Worm (Caenorhabditis elegans) whole organism, L4 larva: ENCODE results near the gene ZK177.2.

Experiments
- nhr-11 ChIP-seq: fragments of 150-350 bp; optimal IDR thresholded peaks from 2 replicates; lab custom pipeline; 2014; ENCODE audit warnings: missing biosample characterization, missing genetic modification characterization
- skn-1 ChIP-seq: fragments of 150-350 bp; optimal IDR thresholded peaks from 2 replicates; lab custom pipeline; 2014; ENCODE audit warnings: missing biosample characterization, missing genetic modification characterization
- unc-62 ChIP-seq, 3 experiments: fragments of 150-350 bp in 1 of 3; sonication (generic microtip); optimal IDR thresholded peaks in 2 of 3; peaks in 1 of 3; 1 replicate in 1 of 3; 2 replicates in 2 of 3; lab custom pipeline; 2014 to 2017; ENCODE audit warnings: missing biosample characterization in 3 of 3, missing genetic modification characterization in 3 of 3, missing genetic modification reagents in 3 of 3, missing genotype in 1 of 3

DNA sequence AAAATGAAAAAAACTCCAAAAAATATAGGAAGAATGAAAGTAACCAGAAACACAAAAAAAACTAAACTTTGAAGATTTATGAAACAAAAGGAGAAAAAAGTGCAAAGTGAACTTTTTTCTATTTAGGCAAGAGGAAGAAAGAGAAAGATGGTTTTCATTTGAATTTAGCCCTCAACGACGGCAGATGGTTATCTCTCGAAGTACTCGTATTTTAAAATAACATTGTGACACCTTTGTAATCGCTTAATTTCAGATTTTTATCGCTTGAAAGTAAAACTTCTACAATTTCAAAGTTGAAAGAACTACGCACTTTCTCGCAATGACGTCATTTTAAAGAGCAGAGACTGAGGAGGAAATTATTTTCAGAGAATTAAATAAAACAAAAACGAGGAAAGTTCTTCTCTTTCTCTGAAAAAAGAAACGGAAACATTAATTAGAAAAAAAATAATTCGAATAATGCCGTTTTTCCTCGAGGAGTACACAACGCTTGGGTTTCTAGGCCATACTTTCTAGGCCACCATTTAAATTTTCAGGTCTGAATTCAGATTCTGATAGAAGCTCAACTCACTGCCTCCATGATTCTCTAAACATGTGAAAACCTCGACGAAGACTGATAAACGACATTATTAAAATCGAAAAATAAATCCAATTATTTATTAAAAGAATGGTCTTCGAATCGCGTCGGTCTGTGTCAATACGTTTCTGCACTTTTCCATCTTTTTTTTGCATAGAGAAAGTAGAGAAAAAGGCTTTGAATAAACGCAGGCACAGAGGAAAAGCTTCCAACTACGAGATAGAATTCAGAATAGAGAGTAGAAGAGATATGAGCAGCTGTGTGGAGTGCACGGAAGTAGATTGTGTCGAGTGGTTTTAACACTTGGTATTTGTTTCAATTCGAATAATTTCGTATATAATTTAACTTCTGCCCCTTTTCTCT is 7.3 kb upstream of the ZK177.2 start:
- TF ChIP-seq skn-1 (no peak), unc-62 (GFP tag; optimal IDR thresholded peaks at IDR 0.05 in 1 of 2; lab: Kevin White, UChicago) (peak in 1 of 2 experiments; percentile 53), unc-62 (tag; optimal IDR thresholded peaks at IDR 0.05; lab: Kevin White, UChicago) (no peak), nhr-11 (tag; lab: Kevin White, UChicago) (no peak)
